Worm (Caenorhabditis elegans) whole organism, L4/young adult: Measurements from ENCODE around the gene clec-197.
"Not testable (repeated sequence)": the region's sequence is repeated elsewhere in the genome, so short reads cannot be mapped to it uniquely, and the experiment has no call there.

Experiments used
- W03F9.2 ChIP-seq: fragments of 150-350 bp; optimal IDR thresholded peaks from 2 replicates; lab custom pipeline; 2014; ENCODE audit warnings: missing biosample characterization, missing genetic modification characterization
- dao-5 ChIP-seq: sonication (generic microtip); optimal IDR thresholded peaks from 2 replicates; lab custom pipeline; 2016; ENCODE audit warnings: missing genotype, missing genetic modification characterization, moderate library complexity, missing compliant biosample characterization
- him-1 ChIP-seq: sonication (generic microtip); optimal IDR thresholded peaks from 2 replicates; lab custom pipeline; 2016; ENCODE audit warnings: missing genotype, missing genetic modification reagents, missing genetic modification characterization, missing compliant biosample characterization

The clec-197 gene

ce11 chrIV:17307223-17307622 lies 39.3 kb downstream of the clec-197 start, which contains the start of gene T28F3.8:
T28F3.8 (minus strand) TSS chrIV:17307323.
- TF ChIP-seq him-1; dao-5 (tag; lab: Kevin White, UChicago); W03F9.2 (tag; lab: Kevin White, UChicago): not testable (repeated sequence)

- TF ChIP-seq W03F9.2 (tag; lab: Kevin White, UChicago) (no peak), dao-5 (tag; lab: Kevin White, UChicago) (no peak), him-1 (no peak)
Measured at ce11 chrIV:17301933-17302332, 44.6 kb downstream of the clec-197 start, which contains the start of gene ifta-2. ifta-2 (minus strand) TSS chrIV:17302033.
